Fruit fly (Drosophila melanogaster): ENCODE results near the gene CG13667.
A peak's percentile ranks its signal among the peaks of the same experiment; 100 is the strongest.

The CG13667 gene

DNA sequence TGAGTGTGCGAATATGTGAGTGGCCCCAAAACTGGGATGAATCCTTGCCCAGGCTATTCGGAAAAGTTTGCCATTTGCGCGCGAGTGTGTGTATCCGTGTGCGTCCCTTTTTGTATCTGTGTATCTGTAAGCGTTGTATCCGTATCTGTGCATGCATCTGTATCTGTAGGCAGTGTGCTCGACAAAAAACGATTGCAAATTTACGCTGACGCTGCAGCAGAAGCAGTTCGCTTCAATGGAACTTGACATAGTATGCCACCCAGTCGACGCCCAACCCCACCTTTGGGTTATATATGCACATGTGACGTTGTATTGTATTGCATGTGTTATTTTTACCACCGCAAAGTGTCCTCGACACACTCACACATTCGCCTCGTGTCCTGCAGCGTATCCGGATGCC, 9.1 kb upstream of the CG13667 start:
- TF ChIP-seq Rel (GFP tag; optimal IDR thresholded peaks at IDR 0.05) (no peak), Rel (tag; optimal IDR thresholded peaks at IDR 0.05) (no peak), br (GFP tag; optimal IDR thresholded peaks at IDR 0.05) (no peak), CG32264 (GFP tag; optimal IDR thresholded peaks at IDR 0.05) (no peak), Hnf4 (GFP tag; optimal IDR thresholded peaks at IDR 0.05) (no peak), HLH106 (tag; optimal IDR thresholded peaks at IDR 0.05) (no peak), dmrt93B (GFP tag; optimal IDR thresholded peaks at IDR 0.05) (no peak), OdsH (GFP tag; optimal IDR thresholded peaks at IDR 0.05) (no peak), ey (GFP tag; optimal IDR thresholded peaks at IDR 0.05) (no peak), Jra (GFP tag; optimal IDR thresholded peaks at IDR 0.05) (no peak), Sp1 (GFP tag; optimal IDR thresholded peaks at IDR 0.05) (no peak)

DNA sequence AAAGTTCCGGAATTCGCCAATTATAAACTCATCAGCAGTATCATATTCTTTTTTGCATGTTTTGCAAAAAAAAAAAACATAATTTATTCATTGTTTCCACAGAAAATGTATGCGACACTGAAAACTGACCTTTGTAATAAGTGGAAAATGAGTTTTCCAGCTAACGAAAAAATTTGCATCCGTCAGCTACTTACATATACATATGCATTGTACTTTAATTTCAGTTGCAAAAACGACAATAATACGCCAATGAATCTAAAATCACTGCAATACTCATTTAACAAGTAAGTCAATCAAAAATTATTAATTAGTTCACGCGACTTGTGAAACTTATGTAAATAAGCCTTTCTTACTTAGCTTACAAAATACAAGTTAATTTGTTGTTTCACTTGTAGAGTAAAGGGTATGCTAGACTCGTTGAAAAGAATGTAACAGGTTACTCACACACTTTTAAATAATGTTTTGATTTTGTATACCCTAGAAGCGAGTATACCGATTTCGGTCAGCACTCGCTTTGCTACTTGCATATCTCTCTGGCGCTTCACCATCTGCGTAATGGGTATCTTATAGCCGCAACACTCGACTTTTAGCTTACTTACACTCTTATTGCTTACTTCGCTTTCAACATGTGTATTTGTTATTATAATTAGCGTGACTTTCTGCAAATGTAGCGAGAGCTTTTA, 6.3 kb upstream of the CG13667 start:
- TF ChIP-seq foxo (GFP tag; optimal IDR thresholded peaks at IDR 0.05) (no peak), dl (GFP tag; optimal IDR thresholded peaks at IDR 0.05; ENCODE audit: insufficient read depth in 1 of 2, partially characterized antibody in 2 of 2) (no peak), Hr83 (GFP tag; optimal IDR thresholded peaks at IDR 0.05; ENCODE audit: poor library complexity, severe bottlenecking) (peak; percentile 12), OdsH (GFP tag; optimal IDR thresholded peaks at IDR 0.05) (peak; percentile 73), CG9705 (GFP tag; optimal IDR thresholded peaks at IDR 0.05) (peak; percentile 44), HLH106 (tag; optimal IDR thresholded peaks at IDR 0.05) (peak; percentile 83), sv (GFP tag; optimal IDR thresholded peaks at IDR 0.05) (no peak), Hnf4 (GFP tag; optimal IDR thresholded peaks at IDR 0.05) (no peak), CG32264 (GFP tag; optimal IDR thresholded peaks at IDR 0.05) (peak; percentile 63), Rel (GFP tag; optimal IDR thresholded peaks at IDR 0.05) (no peak), Rel (tag; optimal IDR thresholded peaks at IDR 0.05) (peak; percentile 32), psq (GFP tag; optimal IDR thresholded peaks at IDR 0.05) (peak; percentile 58), ey (GFP tag; optimal IDR thresholded peaks at IDR 0.05) (peak; percentile 79)

DNA sequence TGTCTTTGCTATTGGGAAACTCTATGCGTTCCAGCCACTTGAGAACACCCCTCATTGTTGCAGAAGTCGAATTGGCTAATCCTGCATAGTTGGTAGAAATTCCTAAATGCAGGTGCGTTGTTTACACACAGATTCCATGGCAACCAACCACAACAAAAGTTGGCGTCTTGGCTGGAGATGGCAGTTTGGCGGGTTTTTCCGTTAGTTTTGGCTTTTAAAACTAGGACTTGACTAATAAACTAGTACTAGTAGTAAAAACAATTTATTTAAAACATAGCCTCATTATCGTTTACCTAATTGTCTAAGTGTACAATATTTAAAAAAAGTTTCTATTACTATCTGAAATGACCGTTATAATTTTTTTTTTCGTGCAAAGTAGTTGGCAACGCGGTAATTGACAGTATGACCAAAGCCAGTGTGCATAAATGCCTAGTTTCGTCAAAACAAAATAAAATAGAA, 6.2 kb downstream of the CG13667 start, which contains the start of gene Exo70:
Gene Exo70 (plus strand): TSS at position 413 of the 459 bp plus-strand sequence.
- peak; percentile 76 for TF ChIP-seq Myc (optimal IDR thresholded peaks at IDR 0.05)
- no peak for TF ChIP-seq CG9705 (GFP tag; optimal IDR thresholded peaks at IDR 0.05)

DNA sequence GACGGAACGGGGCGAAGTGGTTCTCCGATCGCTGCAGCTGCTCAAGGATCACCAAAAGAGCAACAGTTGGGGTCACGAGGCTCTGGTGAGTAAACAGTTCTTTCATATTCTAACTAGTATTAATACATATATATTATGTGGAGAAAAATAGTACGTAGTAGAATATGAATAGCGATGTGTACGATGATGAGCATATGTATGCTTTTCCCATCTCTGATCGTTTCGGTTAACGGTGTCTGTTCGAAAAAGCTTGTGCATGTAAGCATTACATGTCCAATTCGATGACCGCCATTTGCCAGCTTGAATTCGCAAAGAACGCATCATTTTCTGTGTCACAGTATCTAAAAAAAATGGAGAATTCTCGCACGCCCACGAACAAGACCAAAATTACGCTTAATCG, 7.5 kb downstream of the CG13667 start, which contains the start of the genes Oseg1 and mtrm:
Gene Oseg1 (minus strand): TSS at position 101 of the 400 bp plus-strand sequence.
Gene mtrm (plus strand): TSS at position 288 of the 400 bp plus-strand sequence.
- TF ChIP-seq psq (GFP tag; optimal IDR thresholded peaks at IDR 0.05) (no peak), Hr78 (GFP tag; optimal IDR thresholded peaks at IDR 0.05) (no peak), ey (GFP tag; optimal IDR thresholded peaks at IDR 0.05) (no peak), dl (GFP tag; optimal IDR thresholded peaks at IDR 0.05; ENCODE audit: insufficient read depth in 1 of 2, partially characterized antibody in 2 of 2) (no peak), Sp1 (GFP tag; optimal IDR thresholded peaks at IDR 0.05) (no peak), Hr83 (GFP tag; optimal IDR thresholded peaks at IDR 0.05; ENCODE audit: poor library complexity, severe bottlenecking) (no peak), OdsH (GFP tag; optimal IDR thresholded peaks at IDR 0.05) (no peak), dsf (GFP tag; optimal IDR thresholded peaks at IDR 0.05; ENCODE audit: borderline replicate concordance) (no peak), br (GFP tag; optimal IDR thresholded peaks at IDR 0.05) (no peak), Vsx2 (GFP tag; optimal IDR thresholded peaks at IDR 0.05; ENCODE audit: partially characterized antibody) (no peak)

DNA sequence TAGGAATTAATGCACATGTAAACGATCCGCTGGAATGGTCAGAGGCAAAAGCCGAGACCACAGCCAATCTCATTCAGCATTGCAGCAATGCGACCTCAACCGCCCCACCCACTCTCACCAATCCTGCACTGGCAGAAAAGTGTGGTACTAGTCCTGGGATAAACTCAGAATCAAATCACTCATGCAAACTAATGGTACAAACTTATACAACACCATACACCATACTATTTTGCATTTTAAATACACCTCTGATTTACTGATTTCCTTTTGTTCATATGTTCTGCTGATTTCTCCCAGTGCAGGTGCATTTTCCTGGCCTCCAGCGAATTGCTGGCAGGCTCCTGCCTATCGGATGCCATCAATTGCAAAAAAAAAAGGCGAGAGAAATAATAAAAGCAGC, 13.7 kb downstream of the CG13667 start:
- no peak for TF ChIP-seq Rel (GFP tag; optimal IDR thresholded peaks at IDR 0.05)
- no peak for TF ChIP-seq Rel (tag; optimal IDR thresholded peaks at IDR 0.05)
- peak; percentile 10 for TF ChIP-seq br (GFP tag; optimal IDR thresholded peaks at IDR 0.05)
- TF ChIP-seq ey (GFP tag; optimal IDR thresholded peaks at IDR 0.05) = peak; percentile 40
- no peak for TF ChIP-seq Hr83 (GFP tag; optimal IDR thresholded peaks at IDR 0.05; ENCODE audit: poor library complexity, severe bottlenecking)
- TF ChIP-seq CG32264 (GFP tag; optimal IDR thresholded peaks at IDR 0.05) = no peak
- no peak for TF ChIP-seq OdsH (GFP tag; optimal IDR thresholded peaks at IDR 0.05)
- TF ChIP-seq fru (GFP tag; optimal IDR thresholded peaks at IDR 0.05) = peak; percentile 33

DNA sequence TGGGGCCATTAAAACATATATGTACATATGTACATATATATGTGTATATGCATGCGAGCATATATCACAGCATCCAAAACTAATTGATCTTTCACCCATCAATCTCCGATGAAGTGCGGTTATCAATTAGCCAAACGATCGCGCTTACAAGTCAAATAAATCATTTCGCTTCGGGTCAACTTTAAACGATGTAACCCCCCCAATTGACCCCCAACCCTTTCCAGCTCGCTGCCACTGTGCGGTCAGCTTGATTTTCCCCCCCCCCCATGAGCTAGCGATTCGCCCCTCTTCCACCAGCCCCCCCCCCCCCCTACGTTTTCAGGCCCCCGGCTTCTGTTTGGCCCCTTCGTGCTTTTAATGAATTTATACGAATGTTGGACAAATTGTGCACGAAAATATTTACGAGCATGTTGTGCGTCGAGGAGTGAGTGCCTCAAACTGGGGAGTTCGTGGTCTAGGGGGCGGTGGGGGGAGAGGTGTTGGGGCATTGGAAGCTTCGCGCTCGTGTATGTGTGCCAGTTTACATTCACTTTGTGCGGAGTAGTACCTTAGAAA, 14.4 kb downstream of the CG13667 start:
- TF ChIP-seq ey (GFP tag; optimal IDR thresholded peaks at IDR 0.05) = no peak
- TF ChIP-seq GATAd (GFP tag; optimal IDR thresholded peaks at IDR 0.05) = no peak
- no peak for TF ChIP-seq sage (GFP tag; optimal IDR thresholded peaks at IDR 0.05)
- TF ChIP-seq OdsH (GFP tag; optimal IDR thresholded peaks at IDR 0.05) = no peak
- TF ChIP-seq Sp1 (GFP tag; optimal IDR thresholded peaks at IDR 0.05) = no peak
- TF ChIP-seq usp (GFP tag; optimal IDR thresholded peaks at IDR 0.05) = no peak
- TF ChIP-seq rgr (GFP tag; optimal IDR thresholded peaks at IDR 0.05) = no peak

Measured in whole organism, wandering third instar larva.